Worm (Caenorhabditis elegans) whole organism, late embryonic: ENCODE data around the gene ZK822.9.

Experiments
- C08G9.2 ChIP-seq: sonication (generic microtip); optimal IDR thresholded peaks from 2 replicates; lab custom pipeline; 2016; ENCODE audit warnings: mild to moderate bottlenecking, missing genetic modification characterization, moderate library complexity, missing compliant biosample characterization
- C38D4.7 ChIP-seq: fragments of 200-800 bp; sonication (Bioruptor generic); optimal IDR thresholded peaks from 2 replicates; lab custom pipeline; 2018; ENCODE audit warnings: mild to moderate bottlenecking, missing genetic modification characterization, moderate library complexity, missing compliant biosample characterization
- F13H6.1 ChIP-seq: sonication (generic microtip); optimal IDR thresholded peaks from 2 replicates; lab custom pipeline; 2016; ENCODE audit warnings: missing genetic modification characterization, missing compliant biosample characterization
- K09A11.1 ChIP-seq: sonication (generic microtip); optimal IDR thresholded peaks from 2 replicates; lab custom pipeline; 2017; ENCODE audit warnings: antibody characterized with exemption, mild to moderate bottlenecking, missing genetic modification characterization, missing compliant biosample characterization; ENCODE audit not compliant: insufficient read depth
- T23F11.4 ChIP-seq: fragments of 200-800 bp; sonication (Bioruptor generic); optimal IDR thresholded peaks from 2 replicates; lab custom pipeline; 2018; ENCODE audit warnings: mild to moderate bottlenecking, missing genetic modification characterization, missing compliant biosample characterization
- Y22D7AL.16 ChIP-seq: sonication (generic microtip); optimal IDR thresholded peaks from 2 replicates; lab custom pipeline; 2016; ENCODE audit warnings: missing genetic modification characterization, missing compliant biosample characterization
- ahr-1 ChIP-seq: sonication (generic microtip); optimal IDR thresholded peaks from 2 replicates; lab custom pipeline; 2016; ENCODE audit warnings: missing genetic modification characterization, missing compliant biosample characterization
- ama-1 ChIP-seq: fragments of 150-350 bp; optimal IDR thresholded peaks from 2 replicates; lab custom pipeline; 2014
- ceh-14 ChIP-seq: sonication (generic microtip); optimal IDR thresholded peaks from 2 replicates; lab custom pipeline; 2016; ENCODE audit warnings: missing genotype, missing genetic modification characterization, missing compliant biosample characterization
- ceh-2 ChIP-seq: sonication (generic microtip); optimal IDR thresholded peaks from 2 replicates; lab custom pipeline; 2016; ENCODE audit warnings: missing genotype, missing genetic modification characterization, missing compliant biosample characterization
- ceh-34 ChIP-seq: sonication (generic microtip); optimal IDR thresholded peaks from 2 replicates; lab custom pipeline; 2016; ENCODE audit warnings: mild to moderate bottlenecking, missing genetic modification characterization, missing compliant biosample characterization
- ceh-45 ChIP-seq: fragments of 200-800 bp; sonication (Bioruptor generic); IDR thresholded peaks from 2 replicates; pipeline ENCODE4 v1.3.6; 2022; ENCODE audit warnings: missing genetic modification reagents, missing genetic modification characterization, missing compliant biosample characterization
- ceh-48 ChIP-seq: sonication (generic microtip); optimal IDR thresholded peaks from 2 replicates; lab custom pipeline; 2016; ENCODE audit warnings: missing genetic modification characterization, inconsistent platforms, missing compliant biosample characterization
- ceh-6 ChIP-seq: fragments of 200-800 bp; sonication (Bioruptor generic); optimal IDR thresholded peaks from 2 replicates; lab custom pipeline; 2018; ENCODE audit warnings: mild to moderate bottlenecking, missing genetic modification characterization, missing compliant biosample characterization
- dmd-4 ChIP-seq: sonication (generic microtip); optimal IDR thresholded peaks from 2 replicates; lab custom pipeline; 2016; ENCODE audit warnings: borderline replicate concordance, missing genetic modification characterization, missing compliant biosample characterization
- dve-1 ChIP-seq: sonication (generic microtip); optimal IDR thresholded peaks from 2 replicates; lab custom pipeline; 2017; ENCODE audit warnings: antibody characterized with exemption, mild to moderate bottlenecking, missing genetic modification characterization, missing compliant biosample characterization
- fkh-6 ChIP-seq: sonication (generic microtip); optimal IDR thresholded peaks from 2 replicates; lab custom pipeline; 2016; ENCODE audit warnings: missing genetic modification characterization, missing compliant biosample characterization
- hlh-13 ChIP-seq: fragments of 200-800 bp; sonication (Bioruptor generic); optimal IDR thresholded peaks from 2 replicates; lab custom pipeline; 2018; ENCODE audit warnings: mild to moderate bottlenecking, missing genetic modification characterization, missing compliant biosample characterization
- hlh-6 ChIP-seq: sonication (generic microtip); optimal IDR thresholded peaks from 2 replicates; lab custom pipeline; 2016; ENCODE audit warnings: missing genotype, missing genetic modification characterization, missing compliant biosample characterization
- lim-6 ChIP-seq: sonication (generic microtip); optimal IDR thresholded peaks from 2 replicates; lab custom pipeline; 2016; ENCODE audit warnings: missing genetic modification characterization, missing compliant biosample characterization
- lin-11 ChIP-seq: fragments of 200-800 bp; sonication (Bioruptor generic); optimal IDR thresholded peaks from 2 replicates; lab custom pipeline; 2018; ENCODE audit warnings: mild to moderate bottlenecking, missing genetic modification characterization, missing compliant biosample characterization
- madf-2 ChIP-seq: sonication (generic microtip); optimal IDR thresholded peaks from 2 replicates; lab custom pipeline; 2017; ENCODE audit warnings: missing genetic modification characterization, missing compliant biosample characterization
- nhr-232 ChIP-seq: sonication (generic microtip); optimal IDR thresholded peaks from 2 replicates; lab custom pipeline; 2016; ENCODE audit warnings: missing genetic modification characterization, missing compliant biosample characterization
- npax-4 ChIP-seq: sonication (generic microtip); optimal IDR thresholded peaks from 2 replicates; lab custom pipeline; 2016; ENCODE audit warnings: missing genetic modification characterization, missing compliant biosample characterization
- pag-3 ChIP-seq: sonication (generic microtip); optimal IDR thresholded peaks from 2 replicates; lab custom pipeline; 2016; ENCODE audit warnings: missing compliant biosample characterization, missing genetic modification characterization, borderline replicate concordance
- pat-9 ChIP-seq: fragments of 200-800 bp; sonication (Bioruptor generic); optimal IDR thresholded peaks from 2 replicates; lab custom pipeline; 2018; ENCODE audit warnings: mild to moderate bottlenecking, missing genetic modification characterization, moderate library complexity, missing compliant biosample characterization
- pha-4 ChIP-seq: fragments of 150-350 bp; optimal IDR thresholded peaks from 2 replicates; lab custom pipeline; 2018; ENCODE audit warnings: missing biosample characterization, missing genetic modification reagents, missing genetic modification characterization
- pqm-1 ChIP-seq: sonication (generic microtip); optimal IDR thresholded peaks from 2 replicates; lab custom pipeline; 2016; ENCODE audit warnings: missing genetic modification characterization, missing compliant biosample characterization
- pros-1 ChIP-seq: fragments of 150-350 bp; optimal IDR thresholded peaks from 2 replicates; lab custom pipeline; 2014; ENCODE audit warnings: missing biosample characterization, missing genetic modification reagents, missing genetic modification characterization
- ref-2 ChIP-seq: sonication (generic microtip); optimal IDR thresholded peaks from 2 replicates; lab custom pipeline; 2016; ENCODE audit warnings: missing genetic modification characterization, missing compliant biosample characterization
- sox-2 ChIP-seq: fragments of 200-800 bp; sonication (Bioruptor generic); IDR thresholded peaks from 2 replicates; pipeline ENCODE4 v1.3.6; 2022; ENCODE audit warnings: missing genetic modification reagents, missing genetic modification characterization, missing compliant biosample characterization
- sox-4 ChIP-seq: sonication (generic microtip); optimal IDR thresholded peaks from 2 replicates; lab custom pipeline; 2017; ENCODE audit warnings: mild to moderate bottlenecking, missing genetic modification characterization, inconsistent platforms, missing compliant biosample characterization
- syd-9 ChIP-seq: sonication (generic microtip); optimal IDR thresholded peaks from 2 replicates; lab custom pipeline; 2016; ENCODE audit warnings: mild to moderate bottlenecking, missing genetic modification characterization, moderate library complexity, missing compliant biosample characterization
- unc-3 ChIP-seq, 2 experiments: fragments of 200-800 bp in 1 of 2; sonication (Bioruptor generic) in 1 of 2; sonication (generic microtip) in 1 of 2; conservative IDR thresholded peaks in 1 of 2; optimal IDR thresholded peaks in 1 of 2; 2 replicates each; pipeline versions ENCODE4 v1.3.6 to Lab custom; 2016 to 2022; ENCODE audit warnings: missing compliant biosample characterization in 2 of 2, missing genetic modification characterization in 2 of 2, missing genetic modification reagents in 1 of 2
- unc-42 ChIP-seq: sonication (generic microtip); optimal IDR thresholded peaks from 2 replicates; lab custom pipeline; 2016; ENCODE audit warnings: missing genotype, missing genetic modification characterization, missing compliant biosample characterization

ZK822.9 gene

ce11 chrIV:11885313-11885712 is 30.4 kb upstream of the ZK822.9 start, which contains the start of gene let-653:
let-653 (plus strand) TSS chrIV:11885613.
- no peak for TF ChIP-seq ama-1
- no peak for TF ChIP-seq lim-6 (tag; lab: Kevin White, UChicago)
- TF ChIP-seq unc-3 (GFP tag; conservative IDR thresholded peaks at IDR 0.05; lab: Robert Waterston, UW) = no peak
- TF ChIP-seq unc-3 (tag; optimal IDR thresholded peaks at IDR 0.05; lab: Kevin White, UChicago) = no peak
- TF ChIP-seq K09A11.1 (tag; lab: Kevin White, UChicago) = no peak
- no peak for TF ChIP-seq dmd-4 (tag; lab: Kevin White, UChicago)
- no peak for TF ChIP-seq Y22D7AL.16 (tag; lab: Kevin White, UChicago)
- TF ChIP-seq sox-2 = no peak
- TF ChIP-seq ceh-14 (tag; lab: Kevin White, UChicago) = no peak

- TF ChIP-seq T23F11.4 (no peak), unc-42 (tag; lab: Kevin White, UChicago) (no peak), ceh-6 (no peak), syd-9 (tag; lab: Kevin White, UChicago) (no peak), ahr-1 (tag; lab: Kevin White, UChicago) (no peak), ceh-34 (tag; lab: Kevin White, UChicago) (no peak), pha-4 (tag; lab: Kevin White, UChicago) (no peak), dmd-4 (tag; lab: Kevin White, UChicago) (no peak), hlh-6 (tag; lab: Kevin White, UChicago) (no peak), ref-2 (no peak)
- TF ChIP-seq, all 69 proteins: peak for 0
Observed at ce11 chrIV:11892545-11892944, 23.2 kb upstream of the ZK822.9 start.

- TF ChIP-seq ama-1 = no peak
- TF ChIP-seq ref-2 = no peak
- no peak for TF ChIP-seq hlh-13 (GFP tag; lab: Kevin White, UChicago)
- TF ChIP-seq pag-3 (tag; lab: Kevin White, UChicago) = no peak
- no peak for TF ChIP-seq ceh-48 (tag; lab: Kevin White, UChicago)
- no peak for TF ChIP-seq npax-4 (tag; lab: Kevin White, UChicago)
- TF ChIP-seq pros-1 (tag; lab: Kevin White, UChicago) = no peak
- no peak for TF ChIP-seq fkh-6 (tag; lab: Kevin White, UChicago)
- no peak for TF ChIP-seq pha-4 (tag; lab: Kevin White, UChicago)
- no peak for TF ChIP-seq Y22D7AL.16 (tag; lab: Kevin White, UChicago)
- TF ChIP-seq dve-1 (tag; lab: Kevin White, UChicago) = no peak
- no peak for TF ChIP-seq C38D4.7 (GFP tag; lab: Kevin White, UChicago)
Observed at ce11 chrIV:11893336-11893735, 22.4 kb upstream of the ZK822.9 start.

ce11 chrIV:11897710-11898109 is 18.0 kb upstream of the ZK822.9 start:
- TF ChIP-seq C38D4.7 (GFP tag; lab: Kevin White, UChicago) (no peak), ceh-45 (no peak), C08G9.2 (tag; lab: Kevin White, UChicago) (no peak), pros-1 (tag; lab: Kevin White, UChicago) (no peak), pha-4 (tag; lab: Kevin White, UChicago) (no peak), madf-2 (tag; lab: Kevin White, UChicago) (no peak), pqm-1 (tag; lab: Kevin White, UChicago) (no peak), lin-11 (tag; lab: Kevin White, UChicago) (no peak), fkh-6 (tag; lab: Kevin White, UChicago) (no peak), ceh-2 (no peak), nhr-232 (no peak), sox-2 (no peak), ceh-14 (tag; lab: Kevin White, UChicago) (no peak), sox-4 (tag; lab: Kevin White, UChicago) (no peak), F13H6.1 (tag; lab: Kevin White, UChicago) (no peak), pat-9 (no peak), unc-42 (tag; lab: Kevin White, UChicago) (no peak), unc-3 (GFP tag; conservative IDR thresholded peaks at IDR 0.05; lab: Robert Waterston, UW) (no peak), unc-3 (tag; optimal IDR thresholded peaks at IDR 0.05; lab: Kevin White, UChicago) (no peak), T23F11.4 (no peak)
